Worm (Caenorhabditis elegans): ENCODE results near the gene F32D8.15.

DNA sequence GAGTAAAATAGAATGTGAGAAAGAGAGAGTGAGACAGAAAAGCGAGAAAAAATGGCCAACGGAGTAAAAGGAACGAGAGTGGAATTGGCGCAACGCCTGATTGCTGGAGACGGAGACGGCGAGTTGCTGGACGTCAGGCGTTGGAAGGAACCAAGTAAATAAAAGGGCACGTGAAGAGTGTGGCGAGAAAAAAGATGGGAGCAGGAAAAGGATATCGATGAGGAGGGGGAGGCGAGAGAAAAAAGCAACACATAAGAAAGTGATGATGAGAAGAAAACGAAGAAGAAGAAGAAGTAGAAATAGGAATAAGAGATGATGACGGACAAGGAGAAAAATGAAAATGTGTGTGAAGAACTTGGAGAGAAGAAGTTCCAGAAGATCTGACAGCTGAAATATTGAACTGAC is 32.4 kb upstream of the F32D8.15 start:
- no peak for TF ChIP-seq snpc-4 (GFP tag; optimal IDR thresholded peaks at IDR 0.05)
- TF ChIP-seq snpc-4 (tag; optimal IDR thresholded peaks at IDR 0.05), result peak in 3 of 4 experiments; percentile 17 to 51 (median 25)
- TF ChIP-seq F55B11.4 (tag; optimal IDR thresholded peaks at IDR 0.05; ENCODE audit: borderline replicate concordance, insufficient read depth), result no peak
- no peak for TF ChIP-seq F33H1.4 (GFP tag; IDR thresholded peaks at IDR 0.05)
- no peak for TF ChIP-seq ama-1 (optimal IDR thresholded peaks at IDR 0.05)
- TF ChIP-seq ama-1 (GFP tag; optimal IDR thresholded peaks at IDR 0.05), result no peak
- no peak for TF ChIP-seq egl-44 (GFP tag; IDR thresholded peaks at IDR 0.05)
- TF ChIP-seq dpl-1 (GFP tag; optimal IDR thresholded peaks at IDR 0.05), result no peak
- no peak for TF ChIP-seq ZK185.1 (tag; optimal IDR thresholded peaks at IDR 0.05; ENCODE audit: poor library complexity, severe bottlenecking)
- TF ChIP-seq Y56A3A.18 (GFP tag; IDR thresholded peaks at IDR 0.05), result no peak
- TF ChIP-seq Y79H2A.3 (GFP tag; conservative IDR thresholded peaks at IDR 0.05), result no peak
- TF ChIP-seq chd-7 (tag; optimal IDR thresholded peaks at IDR 0.05), result peak; percentile 77
- no peak for TF ChIP-seq mes-4 (tag; optimal IDR thresholded peaks at IDR 0.05)
- no peak for TF ChIP-seq nfya-1 (tag; optimal IDR thresholded peaks at IDR 0.05; ENCODE audit: borderline replicate concordance, insufficient read depth)

All from whole organism, young adult.